Worm (Caenorhabditis elegans): ENCODE data around the gene Y47D3A.34.

The Y47D3A.34 gene

DNA sequence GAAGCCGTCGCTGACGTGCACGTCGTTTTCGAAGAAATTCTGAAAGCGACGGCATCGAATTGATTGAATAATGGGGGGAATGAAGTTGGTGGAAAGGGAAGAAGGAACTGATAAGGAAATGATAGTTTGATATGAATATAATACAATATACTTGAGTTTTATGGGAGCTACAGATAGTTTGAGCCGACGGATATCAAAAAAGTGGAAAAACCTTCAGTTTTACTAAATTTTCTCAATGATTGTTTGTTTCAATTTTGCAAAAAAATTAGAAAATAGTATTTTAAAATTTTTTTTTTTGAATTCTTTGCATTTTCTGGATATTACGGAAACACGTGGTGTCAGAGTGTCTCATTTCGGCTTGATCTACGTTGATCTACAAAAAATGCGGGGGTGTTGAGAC lies 36.1 kb upstream of the Y47D3A.34 start, which contains the start of gene obr-1:
Gene obr-1 (minus strand): TSS at position 101 of the 400 bp plus-strand sequence.
- TF ChIP-seq nhr-21 (tag; optimal IDR thresholded peaks at IDR 0.05) (no peak), nhr-12 (tag; optimal IDR thresholded peaks at IDR 0.05) (no peak), lin-13 (GFP tag; optimal IDR thresholded peaks at IDR 0.05) (no peak)

ce11 chrIII:11269206-11269605 lies 34.5 kb upstream of the Y47D3A.34 start:
- TF ChIP-seq fos-1 (tag; optimal IDR thresholded peaks at IDR 0.05) (peak; percentile 74), dmd-4 (tag; optimal IDR thresholded peaks at IDR 0.05) (no peak)

- peak; percentile 15 for TF ChIP-seq fos-1 (tag; optimal IDR thresholded peaks at IDR 0.05)
- no peak for TF ChIP-seq unc-55 (GFP tag; optimal IDR thresholded peaks at IDR 0.05)
- TF ChIP-seq ceh-16 (tag; optimal IDR thresholded peaks at IDR 0.05), result no peak
Observed at ce11 chrIII:11268532-11268931, 33.9 kb upstream of the Y47D3A.34 start.

DNA sequence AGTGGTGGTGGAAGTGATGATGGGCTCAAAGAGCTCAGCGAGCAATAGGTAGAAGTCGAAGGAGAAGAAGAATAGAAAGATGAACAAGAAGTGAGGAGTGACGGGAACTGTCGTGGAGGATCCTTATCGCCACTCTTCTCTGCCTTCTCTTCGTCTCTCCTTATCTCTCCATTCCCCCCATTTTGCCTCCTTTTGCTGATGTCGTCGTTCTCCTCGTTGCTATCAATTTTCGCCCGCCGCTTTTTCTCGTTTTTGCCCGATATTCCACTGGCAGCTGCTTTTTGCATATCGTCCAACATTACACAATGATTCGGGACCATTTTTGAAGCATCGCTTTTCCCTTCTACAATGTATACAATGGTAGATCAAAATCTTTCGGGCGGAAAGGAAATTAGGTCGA lies 32.7 kb upstream of the Y47D3A.34 start:
- TF ChIP-seq fos-1 (tag; optimal IDR thresholded peaks at IDR 0.05), result peak; percentile 42
- no peak for TF ChIP-seq ceh-16 (tag; optimal IDR thresholded peaks at IDR 0.05)

ce11 chrIII:11262089-11262488 lies 27.4 kb upstream of the Y47D3A.34 start:
- TF ChIP-seq ama-1 (optimal IDR thresholded peaks at IDR 0.05) (no peak), nhr-25 (tag; optimal IDR thresholded peaks at IDR 0.05) (peak; percentile 88), snpc-4 (tag; optimal IDR thresholded peaks at IDR 0.05) (no peak), sem-4 (tag; optimal IDR thresholded peaks at IDR 0.05) (peak; percentile 31), blmp-1 (tag; optimal IDR thresholded peaks at IDR 0.05; ENCODE audit: insufficient read depth) (peak; percentile 88), nhr-237 (tag; optimal IDR thresholded peaks at IDR 0.05) (no peak), lin-13 (GFP tag; optimal IDR thresholded peaks at IDR 0.05) (no peak), peb-1 (tag; optimal IDR thresholded peaks at IDR 0.05) (no peak), sma-9 (GFP tag; optimal IDR thresholded peaks at IDR 0.05) (no peak), sma-9 (tag; optimal IDR thresholded peaks at IDR 0.05) (no peak), nhr-11 (tag; optimal IDR thresholded peaks at IDR 0.05) (no peak), unc-55 (GFP tag; optimal IDR thresholded peaks at IDR 0.05) (no peak), C34F6.9 (tag; optimal IDR thresholded peaks at IDR 0.05) (peak; percentile 12), lsy-2 (tag; optimal IDR thresholded peaks at IDR 0.05) (no peak), sma-3 (GFP tag; optimal IDR thresholded peaks at IDR 0.05) (peak; percentile 3)

ce11 chrIII:11255072-11255471 lies 20.4 kb upstream of the Y47D3A.34 start:
- TF ChIP-seq alr-1 (tag; optimal IDR thresholded peaks at IDR 0.05), result no peak
- TF ChIP-seq lsy-2 (tag; optimal IDR thresholded peaks at IDR 0.05), result no peak
- no peak for TF ChIP-seq R02D3.7 (tag; optimal IDR thresholded peaks at IDR 0.05)
- no peak for TF ChIP-seq ZK546.5 (tag; optimal IDR thresholded peaks at IDR 0.05)
- TF ChIP-seq zag-1 (tag; optimal IDR thresholded peaks at IDR 0.05), result no peak
- TF ChIP-seq sma-9 (GFP tag; optimal IDR thresholded peaks at IDR 0.05), result peak; percentile 75
- no peak for TF ChIP-seq sma-9 (tag; optimal IDR thresholded peaks at IDR 0.05)
- peak; percentile 23 for TF ChIP-seq sma-3 (GFP tag; optimal IDR thresholded peaks at IDR 0.05)
- peak; percentile 38 for TF ChIP-seq nhr-21 (tag; optimal IDR thresholded peaks at IDR 0.05)
- peak; percentile 82 for TF ChIP-seq nhr-25 (tag; optimal IDR thresholded peaks at IDR 0.05)
- no peak for TF ChIP-seq unc-39 (tag; optimal IDR thresholded peaks at IDR 0.05)
- no peak for TF ChIP-seq F13H6.1 (tag; optimal IDR thresholded peaks at IDR 0.05)
- peak; percentile 23 for TF ChIP-seq gmeb-1 (tag; optimal IDR thresholded peaks at IDR 0.05)
- no peak for TF ChIP-seq unc-62 (GFP tag; optimal IDR thresholded peaks at IDR 0.05)
- no peak for TF ChIP-seq nhr-10 (tag; optimal IDR thresholded peaks at IDR 0.05)
- peak; percentile 70 for TF ChIP-seq blmp-1 (tag; optimal IDR thresholded peaks at IDR 0.05; ENCODE audit: insufficient read depth)
- no peak for TF ChIP-seq nhr-11 (tag; optimal IDR thresholded peaks at IDR 0.05)
- TF ChIP-seq nhr-237 (tag; optimal IDR thresholded peaks at IDR 0.05), result no peak

DNA sequence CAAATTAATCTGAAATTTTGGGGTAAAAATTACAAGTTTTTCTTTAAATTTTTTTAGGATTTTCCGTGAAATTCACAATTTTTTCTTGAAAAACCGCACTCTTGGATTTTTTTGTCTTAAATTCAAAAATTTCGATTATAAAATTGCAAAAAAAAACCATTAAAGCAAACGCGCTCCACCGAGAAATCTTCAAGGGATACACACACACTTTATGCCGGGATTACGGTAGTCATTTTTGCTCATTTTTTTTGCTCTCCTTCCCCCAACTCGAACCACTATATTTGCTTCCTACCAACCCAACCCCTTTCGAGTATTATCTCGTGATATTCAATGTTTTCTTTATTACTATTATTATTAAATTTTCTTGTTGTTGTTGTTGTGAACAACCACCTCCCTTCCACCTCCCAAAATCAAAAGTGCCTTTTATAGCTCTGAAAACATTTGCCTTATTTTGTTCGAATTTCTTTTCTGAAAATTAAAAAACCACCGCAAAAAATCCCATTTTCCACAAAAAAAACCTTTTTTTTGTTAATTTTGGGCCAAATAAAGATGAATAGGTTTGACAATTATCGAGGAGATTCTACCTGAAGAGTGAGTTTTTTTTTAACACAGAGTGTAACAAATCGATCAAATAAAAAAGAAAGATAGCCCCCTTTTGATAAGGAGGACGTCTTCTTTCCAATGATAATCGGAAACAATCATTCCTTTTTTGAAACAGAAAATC lies 17.2 kb upstream of the Y47D3A.34 start, which contains the start of gene Y47D3A.32:
Gene Y47D3A.32 (plus strand): TSS at position 674 of the 724 bp plus-strand sequence.
- TF ChIP-seq ceh-82 (tag; optimal IDR thresholded peaks at IDR 0.05) (no peak), R02D3.7 (tag; optimal IDR thresholded peaks at IDR 0.05) (no peak), F13H6.1 (tag; optimal IDR thresholded peaks at IDR 0.05) (no peak), nhr-25 (tag; optimal IDR thresholded peaks at IDR 0.05) (no peak), lin-39 (tag; optimal IDR thresholded peaks at IDR 0.05) (no peak), egl-27 (tag; optimal IDR thresholded peaks at IDR 0.05) (no peak), nhr-237 (tag; optimal IDR thresholded peaks at IDR 0.05) (no peak)

Data from whole organism, L2 larva.